Worm (Caenorhabditis elegans): ENCODE measurements around the gene M7.12.

DNA sequence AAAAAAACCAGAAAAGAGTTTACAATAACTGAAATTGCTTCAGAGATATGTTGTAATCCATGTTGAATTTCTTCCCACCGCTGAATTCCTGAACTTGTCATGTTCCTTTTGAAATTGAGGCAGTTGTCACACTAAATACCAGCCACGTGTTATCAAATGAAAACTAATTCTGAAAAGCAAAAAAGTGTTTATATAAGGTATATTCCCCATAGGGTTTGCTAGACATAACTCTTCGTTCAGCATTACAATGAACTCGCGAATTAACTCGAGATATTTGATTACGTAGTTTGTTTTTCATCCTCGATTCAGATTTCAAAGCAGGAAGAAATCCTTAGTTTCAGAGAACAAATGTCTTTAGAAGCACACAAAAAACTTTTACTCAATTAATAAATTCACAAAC lies 2.5 kb upstream of the M7.12 start, which contains the start of gene str-3:
- TF ChIP-seq nhr-12 (tag; optimal IDR thresholded peaks at IDR 0.05) (no peak), snpc-4 (tag; optimal IDR thresholded peaks at IDR 0.05) (no peak), lsy-2 (tag; optimal IDR thresholded peaks at IDR 0.05) (no peak), nhr-28 (tag; optimal IDR thresholded peaks at IDR 0.05) (no peak), pha-4 (tag; optimal IDR thresholded peaks at IDR 0.05) (no peak), ces-1 (GFP tag; optimal IDR thresholded peaks at IDR 0.05) (no peak), ztf-11 (tag; optimal IDR thresholded peaks at IDR 0.05) (no peak), lin-13 (tag; optimal IDR thresholded peaks at IDR 0.05) (no peak), mep-1 (tag; optimal IDR thresholded peaks at IDR 0.05) (no peak)

All from whole organism, mixed stage, embryonic.